Worm (Caenorhabditis elegans) whole organism, dauer: ENCODE measurements around the gene spp-6.

ENCODE experiments used
- unc-62 ChIP-seq: sonication (generic microtip); optimal IDR thresholded peaks from 2 replicates; lab custom pipeline; 2017; ENCODE audit warnings: missing biosample characterization, missing genetic modification reagents, missing genetic modification characterization

Gene spp-6

ce11 chrX:7316485-7317391, at the start of gene spp-6, which contains the start of gene spp-2:
Gene spp-6, plus strand, starts transcription at chrX:7317341.
Gene spp-2, minus strand, starts transcription at chrX:7316818.
- no peak for TF ChIP-seq unc-62 (GFP tag; lab: Kevin White, UChicago)

DNA sequence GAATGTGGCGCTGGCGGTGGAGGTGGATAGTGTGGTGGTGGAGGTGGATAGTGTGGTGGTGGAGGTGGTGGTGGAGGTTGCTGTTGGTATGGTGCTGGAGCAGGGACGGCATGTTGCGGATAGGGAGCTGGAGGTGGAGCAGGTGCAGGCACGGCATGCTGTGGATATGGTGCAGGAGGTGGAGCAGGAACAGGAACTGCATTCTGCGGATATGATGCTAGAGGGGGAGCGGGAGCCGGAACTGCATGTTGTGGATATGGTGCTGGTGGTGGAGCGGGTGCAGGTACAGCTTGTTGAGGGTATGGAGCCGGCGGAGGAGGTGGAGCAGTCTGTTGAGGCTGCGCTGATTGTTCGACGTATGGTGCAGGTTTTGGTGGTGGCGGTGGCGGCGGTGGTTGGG, 48.2 kb upstream of the spp-6 start:
- TF ChIP-seq unc-62 (GFP tag; lab: Kevin White, UChicago) = no peak

ce11 chrX:7269379-7269778, 47.8 kb upstream of the spp-6 start, which contains the start of gene grd-7:
Gene grd-7, minus strand, starts transcription at chrX:7269479.
- TF ChIP-seq unc-62 (GFP tag; lab: Kevin White, UChicago) = no peak

DNA sequence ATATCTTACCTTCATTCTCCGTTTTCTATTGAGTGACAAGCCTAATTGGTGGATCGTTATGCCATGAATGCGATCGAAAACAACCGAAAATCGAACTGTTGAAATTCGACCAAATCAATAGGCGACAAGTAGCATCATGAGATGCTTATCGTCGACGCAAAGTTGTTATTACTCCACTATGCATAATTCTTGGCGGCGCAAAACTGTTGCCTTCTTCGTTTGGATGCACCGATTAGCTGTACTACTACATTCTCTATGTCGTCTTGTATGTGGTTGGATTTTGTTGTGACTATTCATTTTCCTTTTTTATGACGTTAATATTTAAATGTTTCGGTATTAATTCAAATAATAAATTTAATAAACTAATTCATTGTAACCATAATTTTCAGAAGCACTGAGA, 45.2 kb upstream of the spp-6 start, which contains the start of gene F46H5.11:
TSS of gene F46H5.11 (minus strand) at position 101 of the 400 bp plus-strand sequence.
- no peak for TF ChIP-seq unc-62 (GFP tag; lab: Kevin White, UChicago)

ce11 chrX:7278095-7278494, 39.0 kb upstream of the spp-6 start:
- TF ChIP-seq unc-62 (GFP tag; lab: Kevin White, UChicago) = no peak

ce11 chrX:7279671-7280389, 37.3 kb upstream of the spp-6 start, which contains the start of gene unc-10:
Gene unc-10, minus strand, starts transcription at chrX:7280322.
- no peak for TF ChIP-seq unc-62 (GFP tag; lab: Kevin White, UChicago)

DNA sequence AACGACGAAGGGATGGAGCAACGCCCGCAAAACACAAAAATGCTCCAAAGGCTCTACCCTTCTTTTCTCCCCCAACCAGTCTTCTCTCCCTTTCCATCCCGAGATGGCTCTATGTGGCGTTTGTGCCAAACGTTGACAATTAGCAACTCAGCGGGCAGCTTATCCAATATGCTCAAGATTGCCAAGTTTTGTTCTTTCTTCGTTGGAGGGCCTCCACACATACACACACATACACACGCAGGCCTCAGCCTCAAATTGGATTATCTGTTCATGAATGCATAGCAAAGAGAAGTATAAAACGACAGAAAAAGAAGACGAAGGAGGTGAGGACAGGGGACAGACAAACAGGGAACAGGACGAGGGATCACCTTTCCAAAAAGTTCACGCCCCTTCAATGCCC, 35.8 kb upstream of the spp-6 start:
- TF ChIP-seq unc-62 (GFP tag; lab: Kevin White, UChicago) = no peak

DNA sequence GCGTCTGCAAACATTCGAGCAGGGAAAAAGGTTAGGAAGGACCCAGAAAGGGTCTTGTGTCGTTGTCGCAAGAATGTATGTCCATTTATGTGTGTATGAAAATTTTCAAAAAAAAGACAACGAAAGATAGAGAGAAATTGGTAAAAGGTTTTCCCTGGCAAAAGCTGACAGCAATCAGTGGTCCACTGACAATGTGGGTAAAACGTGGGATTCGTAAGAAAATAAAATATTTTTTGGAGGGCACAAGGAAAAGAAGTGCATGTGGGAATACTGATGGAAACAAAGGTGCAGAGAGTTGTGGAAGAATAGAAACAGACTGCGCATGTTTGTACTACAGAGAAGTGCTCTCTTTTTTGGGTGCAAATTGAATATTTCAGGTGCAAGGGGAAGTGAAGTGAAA, 34.0 kb upstream of the spp-6 start:
- no peak for TF ChIP-seq unc-62 (GFP tag; lab: Kevin White, UChicago)

DNA sequence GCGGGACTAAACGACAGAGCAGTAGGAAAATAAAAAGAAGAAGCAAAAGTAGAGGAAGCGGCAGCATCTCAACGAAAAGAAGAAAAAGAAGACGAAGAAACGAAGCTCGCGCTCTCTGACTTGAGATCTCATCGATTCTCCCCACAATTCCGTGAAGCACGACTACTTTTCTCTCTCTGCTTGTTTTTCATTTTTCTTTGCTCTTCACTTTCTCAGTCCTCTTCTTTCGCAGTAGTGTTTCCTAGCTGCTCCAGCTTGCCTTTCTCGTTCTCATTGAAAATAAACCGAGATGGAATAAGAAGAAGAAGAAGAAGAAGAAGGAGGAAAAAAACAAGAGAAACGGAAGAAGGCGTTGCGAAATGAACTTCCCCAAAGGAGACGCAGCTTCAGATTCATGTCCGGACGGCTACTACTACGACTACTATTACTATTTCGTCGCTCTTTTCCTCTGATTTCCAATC, 32.4 kb upstream of the spp-6 start:
- TF ChIP-seq unc-62 (GFP tag; lab: Kevin White, UChicago) = no peak

DNA sequence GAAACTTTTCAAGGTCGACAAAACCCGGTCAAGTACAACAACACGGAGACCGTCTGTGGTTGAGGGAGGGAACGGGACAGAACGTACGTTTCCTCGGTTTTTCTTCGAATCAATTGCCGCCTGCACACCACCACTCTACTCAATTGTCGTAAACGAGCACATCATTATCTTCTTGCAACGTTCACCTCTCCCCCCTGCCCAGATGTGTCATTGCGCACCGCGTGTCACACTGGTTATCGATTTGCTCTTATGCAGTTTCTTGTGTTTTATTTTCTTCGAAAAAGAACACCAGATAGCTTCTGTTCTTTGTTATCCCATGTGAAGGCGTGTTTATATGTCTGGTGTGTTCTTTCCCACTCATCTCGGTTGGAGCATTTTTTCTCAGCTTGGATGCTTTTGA, 27.6 kb upstream of the spp-6 start:
- TF ChIP-seq unc-62 (GFP tag; lab: Kevin White, UChicago) = no peak

DNA sequence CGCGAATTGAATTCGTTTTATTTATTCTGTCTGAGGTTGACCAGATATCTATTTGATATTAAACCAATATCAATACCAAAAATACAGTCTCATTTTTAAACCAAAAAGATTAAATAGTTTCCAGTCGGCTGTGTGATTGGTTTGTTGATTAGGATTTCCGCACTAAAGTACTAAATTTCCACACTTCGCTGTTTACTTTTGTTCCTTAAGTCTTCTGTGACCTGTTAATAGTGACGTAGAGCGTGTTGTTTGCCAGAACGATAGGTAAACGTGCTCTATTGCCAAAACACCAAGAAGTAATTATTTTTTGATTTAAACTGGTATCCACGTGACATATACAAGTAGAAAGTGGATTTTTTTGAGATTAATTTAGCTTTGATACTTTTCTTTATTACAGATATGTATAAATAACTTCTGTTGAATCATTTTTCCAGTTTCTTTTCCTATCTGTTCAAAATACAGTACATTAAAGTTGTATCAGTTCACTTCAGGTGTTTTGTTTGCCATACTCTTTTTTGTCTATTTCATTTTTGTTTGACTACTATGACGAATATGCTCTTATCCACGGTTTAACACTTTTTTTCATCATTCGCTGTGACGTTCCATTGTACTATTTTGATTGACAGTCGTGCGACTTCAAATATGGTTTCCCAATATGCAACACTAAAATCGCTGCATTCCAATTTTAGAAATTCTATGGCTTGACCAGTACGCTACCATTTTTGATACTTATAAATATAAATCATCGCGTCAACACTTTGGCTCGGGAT, 26.1 kb upstream of the spp-6 start:
- TF ChIP-seq unc-62 (GFP tag; lab: Kevin White, UChicago) = no peak

DNA sequence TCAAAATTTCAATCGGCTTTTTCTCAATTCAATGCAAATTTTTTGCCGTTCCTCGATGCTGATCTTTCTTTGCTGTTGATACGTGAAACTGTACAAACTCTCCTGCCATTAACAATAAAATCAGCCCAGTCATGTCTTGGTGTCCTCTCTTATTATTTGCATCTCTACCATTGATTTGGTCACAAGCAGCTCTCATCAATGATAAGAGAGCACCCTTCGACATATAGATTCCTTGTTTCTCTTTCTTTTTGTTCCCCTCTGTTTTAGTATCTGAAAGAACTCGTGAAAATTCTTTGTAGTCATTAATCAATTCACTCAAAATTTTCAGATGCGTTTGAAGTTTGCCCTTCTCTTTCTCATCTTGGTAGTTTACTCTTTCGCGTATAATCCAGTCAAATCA, 25.3 kb upstream of the spp-6 start, which contains the start of gene lron-7:
TSS of gene lron-7 (plus strand) at position 323 of the 400 bp plus-strand sequence.
- TF ChIP-seq unc-62 (GFP tag; lab: Kevin White, UChicago) = no peak

ce11 chrX:7296310-7296709, 20.8 kb upstream of the spp-6 start:
- TF ChIP-seq unc-62 (GFP tag; lab: Kevin White, UChicago) = no peak

DNA sequence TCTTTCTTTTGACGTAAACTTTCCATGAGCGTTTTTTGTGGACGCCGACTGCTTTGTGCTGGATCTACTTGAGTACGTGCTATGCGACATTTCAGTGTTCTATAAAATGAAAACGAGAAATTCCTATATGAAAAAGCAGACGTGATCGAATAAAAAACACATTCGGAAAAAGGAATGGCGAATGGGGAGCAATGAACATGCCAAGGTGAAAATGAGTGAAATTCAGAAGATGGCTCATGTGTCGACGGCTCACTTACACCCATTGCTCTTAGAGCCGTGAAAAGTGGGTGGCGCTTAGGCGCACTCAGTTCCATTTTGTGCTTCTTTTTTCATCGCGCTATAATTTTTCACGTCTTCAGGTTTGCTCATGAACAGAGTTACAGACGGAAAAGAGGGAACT, 18.5 kb upstream of the spp-6 start, which contains the start of gene K03A1.4:
TSS of gene K03A1.4 (minus strand) at position 101 of the 400 bp plus-strand sequence.
- no peak for TF ChIP-seq unc-62 (GFP tag; lab: Kevin White, UChicago)

- no peak for TF ChIP-seq unc-62 (GFP tag; lab: Kevin White, UChicago)
Measured at ce11 chrX:7303115-7303514, 14.0 kb upstream of the spp-6 start.
